Fruit fly (Drosophila melanogaster) whole organism, embryonic: Measurements from ENCODE around the gene CG6739.

ENCODE experiments used
- Bteb2 ChIP-seq: fragments of 200-800 bp; sonication (Bioruptor generic); optimal IDR thresholded peaks from 2 replicates; lab custom pipeline; 2016; ENCODE audit warnings: missing biosample characterization, missing genetic modification characterization
- CG11247 ChIP-seq: fragments of 200-800 bp; sonication (Bioruptor generic); IDR thresholded peaks from 2 replicates; pipeline ENCODE4 v1.3.6; 2022; ENCODE audit warnings: missing biosample characterization, missing genetic modification characterization
- CG11456 ChIP-seq: fragments of 200-800 bp; sonication (Bioruptor generic); IDR thresholded peaks from 3 replicates; pipeline ENCODE4 v1.3.6; 2022; ENCODE audit warnings: missing biosample characterization, missing genetic modification characterization
- CG11504 ChIP-seq: fragments of 200-800 bp; sonication (Bioruptor generic); optimal IDR thresholded peaks from 3 replicates; lab custom pipeline; 2019; ENCODE audit warnings: missing biosample characterization, mild to moderate bottlenecking, missing genetic modification characterization, moderate library complexity
- CG1233 ChIP-seq: fragments of 200-800 bp; sonication (Bioruptor generic); optimal IDR thresholded peaks from 4 replicates; lab custom pipeline; 2018; ENCODE audit warnings: missing biosample characterization, mild to moderate bottlenecking, missing genetic modification characterization
- CG12942 ChIP-seq: fragments of 200-800 bp; sonication (Bioruptor generic); optimal IDR thresholded peaks from 3 replicates; lab custom pipeline; 2016; ENCODE audit warnings: missing biosample characterization, missing genetic modification characterization
- CG13123 ChIP-seq: fragments of 200-800 bp; sonication (Bioruptor generic); optimal IDR thresholded peaks from 2 replicates; lab custom pipeline; 2016; ENCODE audit warnings: missing biosample characterization, missing genetic modification characterization
- CG16815 ChIP-seq: fragments of 200-800 bp; sonication (Bioruptor generic); optimal IDR thresholded peaks from 3 replicates; lab custom pipeline; 2017; ENCODE audit warnings: missing biosample characterization, mild to moderate bottlenecking, missing genetic modification characterization
- CG17802 ChIP-seq: fragments of 200-800 bp; sonication (Bioruptor generic); optimal IDR thresholded peaks from 2 replicates; lab custom pipeline; 2018; ENCODE audit warnings: missing biosample characterization, mild to moderate bottlenecking, missing genetic modification characterization, moderate library complexity
- CG18619 ChIP-seq: fragments of 200-800 bp; sonication (Bioruptor generic); optimal IDR thresholded peaks from 3 replicates; lab custom pipeline; 2017; ENCODE audit warnings: missing biosample characterization, mild to moderate bottlenecking, missing genetic modification characterization
- CG42726 ChIP-seq: fragments of 200-800 bp; sonication (Bioruptor generic); IDR thresholded peaks from 2 replicates; pipeline ENCODE4 v1.3.6; 2022; ENCODE audit warnings: missing biosample characterization, missing genetic modification characterization; ENCODE audit not compliant: partially characterized antibody
- CG4360 ChIP-seq: fragments of 200-800 bp; sonication (Bioruptor generic); IDR thresholded peaks from 2 replicates; pipeline ENCODE4 v1.3.6; 2022; ENCODE audit warnings: missing biosample characterization, missing genetic modification characterization
- CG4404 ChIP-seq: fragments of 200-800 bp; sonication (Bioruptor generic); IDR thresholded peaks from 2 replicates; pipeline ENCODE4 v1.3.6; 2022; ENCODE audit warnings: missing biosample characterization, missing genetic modification characterization
- CG6813 ChIP-seq: fragments of 200-800 bp; sonication (Bioruptor generic); optimal IDR thresholded peaks from 2 replicates; lab custom pipeline; 2017; ENCODE audit warnings: missing biosample characterization, missing genetic modification characterization, mild to moderate bottlenecking, moderate library complexity, missing genetic modification reagents
- CG7786 ChIP-seq: fragments of 200-800 bp; sonication (Bioruptor generic); optimal IDR thresholded peaks from 2 replicates; lab custom pipeline; 2016; ENCODE audit warnings: missing biosample characterization, missing genetic modification characterization
- CG9215 ChIP-seq: fragments of 200-800 bp; sonication (Bioruptor generic); IDR thresholded peaks from 2 replicates; pipeline ENCODE4 v1.3.6; 2022; ENCODE audit warnings: missing biosample characterization, missing genetic modification characterization
- D19A ChIP-seq: fragments of 200-800 bp; optimal IDR thresholded peaks from 3 replicates; lab custom pipeline; 2019; ENCODE audit warnings: missing biosample characterization, mild to moderate bottlenecking, missing genetic modification characterization, moderate library complexity
- Doc3 ChIP-seq: fragments of 200-800 bp; sonication (Bioruptor generic); IDR thresholded peaks from 3 replicates; pipeline ENCODE4 v1.3.6; 2022; ENCODE audit warnings: missing biosample characterization, missing genetic modification characterization; ENCODE audit not compliant: partially characterized antibody
- Drgx ChIP-seq: fragments of 200-800 bp; sonication (Bioruptor generic); IDR thresholded peaks from 2 replicates; pipeline ENCODE4 v1.3.6; 2022; ENCODE audit warnings: missing biosample characterization, missing genetic modification characterization
- E2f1 ChIP-seq: fragments of 200-800 bp; sonication (Bioruptor generic); IDR thresholded peaks from 2 replicates; pipeline ENCODE4 v1.3.6; 2022; ENCODE audit warnings: missing biosample characterization, missing genetic modification characterization
- Fer2 ChIP-seq: fragments of 200-800 bp; sonication (Bioruptor generic); optimal IDR thresholded peaks from 2 replicates; lab custom pipeline; 2018; ENCODE audit warnings: missing biosample characterization, mild to moderate bottlenecking, missing genetic modification characterization, moderate library complexity
- H15 ChIP-seq: fragments of 200-800 bp; sonication (Bioruptor generic); IDR thresholded peaks from 3 replicates; pipeline ENCODE4 v1.3.6; 2022; ENCODE audit warnings: missing biosample characterization, missing genetic modification characterization
- HLH4C ChIP-seq: fragments of 200-800 bp; sonication (Bioruptor generic); IDR thresholded peaks from 3 replicates; pipeline ENCODE4 v1.3.6; 2022; ENCODE audit warnings: missing biosample characterization, missing genetic modification characterization; ENCODE audit not compliant: partially characterized antibody
- Meics ChIP-seq: fragments of 200-800 bp; sonication (Bioruptor generic); optimal IDR thresholded peaks from 2 replicates; lab custom pipeline; 2017; ENCODE audit warnings: missing biosample characterization, mild to moderate bottlenecking, missing genetic modification characterization
- PHDP ChIP-seq: fragments of 200-800 bp; sonication (Bioruptor generic); optimal IDR thresholded peaks from 3 replicates; lab custom pipeline; 2018; ENCODE audit warnings: missing biosample characterization, mild to moderate bottlenecking, missing genetic modification characterization, moderate library complexity
- Xbp1 ChIP-seq: fragments of 200-800 bp; sonication (Bioruptor generic); optimal IDR thresholded peaks from 3 replicates; lab custom pipeline; 2016; ENCODE audit warnings: missing biosample characterization, mild to moderate bottlenecking, missing genetic modification characterization
- cato ChIP-seq: fragments of 200-800 bp; sonication (Bioruptor generic); optimal IDR thresholded peaks from 2 replicates; lab custom pipeline; 2016; ENCODE audit warnings: missing biosample characterization, missing genetic modification characterization, borderline replicate concordance
- fru ChIP-seq: fragments of >200 bp; optimal IDR thresholded peaks from 2 replicates; lab custom pipeline; 2017
- gcm ChIP-seq: fragments of 200-800 bp; sonication (Bioruptor generic); optimal IDR thresholded peaks from 2 replicates; lab custom pipeline; 2019; ENCODE audit warnings: missing biosample characterization, mild to moderate bottlenecking, missing genetic modification characterization, moderate library complexity
- gcm2 ChIP-seq: fragments of 200-800 bp; sonication (Bioruptor generic); optimal IDR thresholded peaks from 2 replicates; lab custom pipeline; 2016; ENCODE audit warnings: missing biosample characterization, missing genetic modification characterization
- gro ChIP-seq: fragments of 200-800 bp; sonication (Bioruptor generic); optimal IDR thresholded peaks from 2 replicates; lab custom pipeline; 2016; ENCODE audit warnings: missing biosample characterization, missing genetic modification characterization
- her ChIP-seq: fragments of 200-800 bp; sonication (Bioruptor generic); optimal IDR thresholded peaks from 2 replicates; lab custom pipeline; 2016; ENCODE audit warnings: missing biosample characterization, missing genetic modification characterization
- lab ChIP-seq: fragments of 200-800 bp; sonication (Bioruptor generic); optimal IDR thresholded peaks from 3 replicates; lab custom pipeline; 2017; ENCODE audit warnings: missing biosample characterization, missing genetic modification characterization, mild to moderate bottlenecking, moderate library complexity, missing genetic modification reagents
- lmd ChIP-seq: fragments of 200-800 bp; sonication (Bioruptor generic); IDR thresholded peaks from 2 replicates; pipeline ENCODE4 v1.3.6; 2022; ENCODE audit warnings: missing biosample characterization, missing genetic modification characterization
- psq ChIP-seq: fragments of 200-800 bp; sonication (Bioruptor generic); optimal IDR thresholded peaks from 2 replicates; lab custom pipeline; 2017; ENCODE audit warnings: missing biosample characterization, missing genetic modification characterization
- repo ChIP-seq: fragments of 200-800 bp; sonication (Bioruptor generic); optimal IDR thresholded peaks from 2 replicates; lab custom pipeline; 2016; ENCODE audit warnings: missing biosample characterization, missing genetic modification characterization
- sc ChIP-seq, 3 experiments: fragments of >200 bp in 2 of 3; fragments of 200-800 bp in 1 of 3; sonication (Bioruptor generic) in 1 of 3; optimal IDR thresholded peaks; 2 replicates in 2 of 3; 3 replicates in 1 of 3; lab custom pipeline; 2017; ENCODE audit warnings: mild to moderate bottlenecking in 1 of 3, missing biosample characterization in 1 of 3, missing genetic modification characterization in 1 of 3, missing genetic modification reagents in 1 of 3
- sens ChIP-seq: fragments of 200-800 bp; sonication (Bioruptor generic); peaks from one replicate; lab custom pipeline; 2016; ENCODE audit warnings: missing biosample characterization, missing genetic modification characterization
- sens-2 ChIP-seq: fragments of 200-800 bp; sonication (Bioruptor generic); IDR thresholded peaks from 2 replicates; pipeline ENCODE4 v1.3.6; 2022; ENCODE audit warnings: missing biosample characterization, missing genetic modification characterization
- sqz ChIP-seq: fragments of 200-800 bp; sonication (Bioruptor generic); optimal IDR thresholded peaks from 3 replicates; lab custom pipeline; 2018; ENCODE audit warnings: missing biosample characterization, mild to moderate bottlenecking, missing genetic modification characterization
- tna ChIP-seq: fragments of 200-800 bp; sonication (Bioruptor generic); IDR thresholded peaks from 2 replicates; pipeline ENCODE4 v1.3.6; 2022; ENCODE audit warnings: missing biosample characterization, missing genetic modification characterization; ENCODE audit not compliant: partially characterized antibody
- unpg ChIP-seq: fragments of 200-800 bp; sonication (Bioruptor generic); optimal IDR thresholded peaks from 3 replicates; lab custom pipeline; 2018; ENCODE audit warnings: missing biosample characterization, mild to moderate bottlenecking, missing genetic modification characterization, moderate library complexity
- usp ChIP-seq: fragments of >200 bp; optimal IDR thresholded peaks from 2 replicates; lab custom pipeline; 2017; ENCODE audit warnings: missing biosample characterization, missing genetic modification characterization

CG6739 gene

dm6 chr2L:7574257-7575125, 33.7 kb upstream of the CG6739 start:
- TF ChIP-seq sqz (GFP tag; lab: Kevin White, UChicago) = peak; percentile 10
- no peak for TF ChIP-seq H15 (GFP tag; lab: Robert Waterston, UW)
- peak; percentile 3 for TF ChIP-seq D19A (tag; lab: Kevin White, UChicago)
- no peak for TF ChIP-seq cato (GFP tag; lab: Kevin White, UChicago)
- TF ChIP-seq Drgx (GFP tag; lab: Robert Waterston, UW) = 0 out of 2 replicates have a peak, but pooled peaks have one; percentile 21
- peak; percentile 63 for TF ChIP-seq CG4360 (GFP tag; lab: Robert Waterston, UW)
- peak; percentile 34 for TF ChIP-seq sens (GFP tag; lab: Kevin White, UChicago)
- TF ChIP-seq, all 482 proteins: peak for 5

DNA sequence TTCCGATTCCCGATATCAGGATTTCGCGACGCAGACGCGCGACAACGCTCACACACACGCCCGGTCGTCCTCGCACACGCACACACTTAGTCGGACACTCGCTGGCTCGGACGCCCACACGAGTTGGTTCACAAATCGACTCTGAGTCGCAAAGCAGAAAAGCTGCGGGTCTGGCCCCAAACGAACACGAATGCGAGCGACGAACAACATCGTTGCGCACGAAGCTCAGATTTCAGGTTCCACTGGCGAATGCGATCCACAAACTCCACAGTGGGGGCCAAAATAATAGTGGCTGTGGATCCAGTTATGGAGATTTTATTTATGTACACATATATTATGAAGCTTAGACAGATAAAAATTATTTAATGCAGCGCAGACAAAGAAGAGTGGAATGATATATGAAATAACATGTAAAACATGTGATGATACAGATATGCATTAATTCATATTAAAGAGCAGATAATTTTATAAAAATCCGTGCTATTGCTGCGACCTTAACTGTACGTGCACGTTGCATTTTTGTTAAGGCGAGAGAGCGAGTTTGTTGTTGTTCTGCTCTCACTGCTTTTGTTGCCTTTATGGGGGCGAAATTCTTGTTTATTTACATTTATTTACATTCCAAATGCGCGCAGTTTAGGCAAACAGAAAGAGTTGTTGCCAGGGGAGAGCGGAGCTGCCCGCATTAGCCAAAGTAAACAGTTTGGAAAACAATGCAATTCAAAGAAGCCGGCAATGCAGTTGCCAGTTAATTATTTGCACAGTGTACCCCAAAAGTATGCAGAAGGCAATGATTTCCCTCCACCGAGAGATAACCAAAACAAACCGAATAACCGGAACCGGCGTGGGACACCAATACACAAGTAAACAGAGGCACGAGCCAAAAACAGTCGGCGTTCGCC, 31.5 kb upstream of the CG6739 start:
- peak; percentile 21; the same call in 1 of the 2 replicates for TF ChIP-seq tna (GFP tag; lab: Robert Waterston, UW)
- no peak for TF ChIP-seq fru (lab: Kevin White, UChicago)
- peak; percentile 93 for TF ChIP-seq CG11504 (tag; lab: Kevin White, UChicago)
- peak; percentile 92 for TF ChIP-seq Drgx (GFP tag; lab: Robert Waterston, UW)
- TF ChIP-seq CG11456 (GFP tag; lab: Robert Waterston, UW) = no peak
- TF ChIP-seq her (GFP tag; lab: Kevin White, UChicago) = peak; percentile 16
- peak; percentile 86 for TF ChIP-seq lmd (GFP tag; lab: Robert Waterston, UW)
- TF ChIP-seq CG42726 (GFP tag; lab: Robert Waterston, UW) = 0 out of 2 replicates have a peak, but pooled peaks have one; percentile 33
- TF ChIP-seq CG1233 (GFP tag; lab: Kevin White, UChicago) = peak; percentile 55
- peak; percentile 80 for TF ChIP-seq gcm (GFP tag; lab: Kevin White, UChicago)
- TF ChIP-seq CG11247 = peak; percentile 46; the same call in 1 of the 2 replicates
- peak; percentile 65 for TF ChIP-seq CG18619 (GFP tag; lab: Kevin White, UChicago)
- peak; percentile 71 for TF ChIP-seq CG4404 (GFP tag; lab: Robert Waterston, UW)
- TF ChIP-seq CG6813 = peak; percentile 86
- peak; percentile 70 for TF ChIP-seq PHDP (tag; lab: Kevin White, UChicago)
- TF ChIP-seq CG17802 = peak; percentile 57
- TF ChIP-seq CG16815 (GFP tag; lab: Kevin White, UChicago) = peak; percentile 60
- TF ChIP-seq sc (optimal IDR thresholded peaks at IDR 0.05; lab: Kevin White, UChicago) = no peak
- TF ChIP-seq sc (GFP tag; optimal IDR thresholded peaks at IDR 0.05; lab: Kevin White, UChicago) = peak; percentile 87
- no peak for TF ChIP-seq CG7786 (GFP tag; lab: Kevin White, UChicago)
- peak; percentile 94 for TF ChIP-seq unpg (GFP tag; lab: Kevin White, UChicago)
- TF ChIP-seq usp = no peak
- TF ChIP-seq CG13123 = no peak
- TF ChIP-seq lab = peak; percentile 86
- peak; percentile 90 for TF ChIP-seq Xbp1 (GFP tag; lab: Kevin White, UChicago)
- TF ChIP-seq gcm2 (GFP tag; lab: Kevin White, UChicago) = no peak
- TF ChIP-seq HLH4C (GFP tag; lab: Robert Waterston, UW) = no peak
- TF ChIP-seq psq = peak; percentile 30
- peak; percentile 6 for TF ChIP-seq Fer2
- TF ChIP-seq Bteb2 (GFP tag; lab: Kevin White, UChicago) = peak; percentile 72
- TF ChIP-seq E2f1 (GFP tag; lab: Robert Waterston, UW) = peak; percentile 80
- TF ChIP-seq gro (GFP tag; lab: Kevin White, UChicago) = peak; percentile 27
- TF ChIP-seq cato (GFP tag; lab: Kevin White, UChicago) = no peak
- TF ChIP-seq sens-2 (GFP tag; lab: Robert Waterston, UW) = peak; percentile 60
- peak; percentile 82 for TF ChIP-seq Meics
- peak; percentile 18 for TF ChIP-seq CG12942 (GFP tag; lab: Kevin White, UChicago)
- no peak; the same call in 1 of the 2 replicates for TF ChIP-seq CG9215 (GFP tag; lab: Robert Waterston, UW)
- peak; percentile 71 for TF ChIP-seq repo (GFP tag; lab: Kevin White, UChicago)
- TF ChIP-seq Doc3 (GFP tag; lab: Robert Waterston, UW) = no peak
